Worm (Caenorhabditis elegans) whole organism, midembryonic: ENCODE results near the gene fbxa-78.

Experiments
- cog-1 ChIP-seq: sonication (generic microtip); optimal IDR thresholded peaks from 2 replicates; lab custom pipeline; 2016; ENCODE audit warnings: missing genetic modification characterization, missing compliant biosample characterization
- flt-1 ChIP-seq: fragments of 200-800 bp; sonication (Bioruptor generic); IDR thresholded peaks from 2 replicates; pipeline ENCODE4 v1.3.6; 2022; ENCODE audit warnings: missing genetic modification characterization, missing compliant biosample characterization
- klf-2 ChIP-seq: fragments of 200-800 bp; sonication (Bioruptor generic); conservative IDR thresholded peaks from 2 replicates; pipeline ENCODE4 v1.3.6; 2022; ENCODE audit warnings: missing genetic modification reagents, missing genetic modification characterization, missing compliant biosample characterization
- ref-1 ChIP-seq: fragments of 200-800 bp; sonication (Bioruptor generic); conservative IDR thresholded peaks from 2 replicates; pipeline ENCODE4 v1.3.6; 2022; ENCODE audit warnings: missing genetic modification reagents, missing genetic modification characterization, missing compliant biosample characterization
- tab-1 ChIP-seq: fragments of 200-800 bp; sonication (Bioruptor generic); IDR thresholded peaks from 2 replicates; pipeline ENCODE4 v1.3.6; 2022; ENCODE audit warnings: missing genetic modification characterization, missing compliant biosample characterization
- ztf-23 ChIP-seq: fragments of 200-800 bp; sonication (Bioruptor generic); IDR thresholded peaks from 2 replicates; pipeline ENCODE4 v1.3.6; 2022; ENCODE audit warnings: missing genetic modification reagents, missing genetic modification characterization, missing compliant biosample characterization

DNA sequence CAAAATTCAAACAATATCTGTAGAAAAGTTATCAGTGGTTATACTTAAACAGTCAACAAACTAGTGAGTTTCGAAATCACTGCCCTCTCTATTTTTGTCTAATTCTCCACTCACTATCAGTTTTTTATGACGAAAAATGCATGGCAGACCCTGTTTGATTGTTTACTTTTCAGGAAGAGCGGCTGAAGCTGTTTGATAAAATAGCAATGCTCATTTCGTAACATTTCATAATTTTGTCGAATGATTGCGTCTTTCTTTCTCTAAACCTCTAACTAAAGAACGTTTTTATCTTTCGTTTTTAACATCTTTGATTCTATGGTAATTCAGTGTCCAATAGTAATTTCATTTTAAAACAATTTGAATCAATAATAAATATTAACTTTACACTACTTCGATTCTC lies 20.9 kb upstream of the fbxa-78 start:
- TF ChIP-seq tab-1 (GFP tag; lab: Robert Waterston, UW) (no peak), ztf-23 (GFP tag; lab: Robert Waterston, UW) (no peak), cog-1 (tag; lab: Kevin White, UChicago) (no peak), ref-1 (no peak), klf-2 (no peak), flt-1 (GFP tag; lab: Robert Waterston, UW) (no peak)
